Worm (Caenorhabditis elegans) whole organism, L4 larva: ENCODE data around the gene srx-105.

ENCODE experiments used
- D1046.2 ChIP-seq: fragments of 200-800 bp; sonication (Bioruptor generic); IDR thresholded peaks from 2 replicates; pipeline ENCODE4 v1.3.6; 2022; ENCODE audit warnings: missing genetic modification characterization, missing compliant biosample characterization
- R02D3.7 ChIP-seq: fragments of 150-350 bp; sonication (generic microtip); optimal IDR thresholded peaks from 3 replicates; lab custom pipeline; 2014; ENCODE audit warnings: missing biosample characterization, missing genetic modification characterization
- T20F7.1 ChIP-seq: fragments of 200-800 bp; sonication (Bioruptor generic); optimal IDR thresholded peaks from 2 replicates; lab custom pipeline; 2018; ENCODE audit warnings: mild to moderate bottlenecking, missing genetic modification characterization, missing compliant biosample characterization
- ZK546.5 ChIP-seq, 2 experiments: sonication (generic microtip); optimal IDR thresholded peaks; 2 replicates each; lab custom pipeline; 2017; ENCODE audit warnings: missing biosample characterization in 2 of 2, missing genetic modification characterization in 2 of 2
- aha-1 ChIP-seq: fragments of 150-350 bp; peaks from one replicate; lab custom pipeline; 2014; ENCODE audit warnings: missing biosample characterization, missing genetic modification characterization
- ama-1 ChIP-seq: fragments of 150-350 bp; optimal IDR thresholded peaks from 2 replicates; lab custom pipeline; 2014; ENCODE audit warnings: inconsistent platforms, mixed read lengths
- ceh-20 ChIP-seq: fragments of 200-800 bp; sonication (Bioruptor generic); IDR thresholded peaks from 2 replicates; pipeline ENCODE4 v1.3.6; 2022; ENCODE audit warnings: missing genetic modification reagents, missing genetic modification characterization, missing compliant biosample characterization
- ceh-28 ChIP-seq: fragments of 150-350 bp; optimal IDR thresholded peaks from 2 replicates; lab custom pipeline; 2014; ENCODE audit warnings: missing biosample characterization, missing genetic modification reagents, missing genetic modification characterization
- ceh-62 ChIP-seq: sonication (generic microtip); optimal IDR thresholded peaks from 2 replicates; lab custom pipeline; 2017; ENCODE audit warnings: missing biosample characterization, missing genetic modification characterization
- cey-2 ChIP-seq: sonication (generic microtip); optimal IDR thresholded peaks from 3 replicates; lab custom pipeline; 2017; ENCODE audit warnings: missing genetic modification characterization, mild to moderate bottlenecking, missing compliant biosample characterization, antibody characterized with exemption, borderline replicate concordance; ENCODE audit not compliant: insufficient read depth
- daf-16 ChIP-seq, 3 experiments: sonication (generic microtip); optimal IDR thresholded peaks; 2 replicates each; lab custom pipeline; 2016 to 2017; ENCODE audit warnings: missing genetic modification characterization in 3 of 3, missing genetic modification reagents in 3 of 3, mild to moderate bottlenecking in 2 of 3, missing compliant biosample characterization in 2 of 3, missing biosample characterization in 1 of 3, moderate library complexity in 1 of 3
- dmd-6 ChIP-seq: fragments of 200-800 bp; sonication (Bioruptor generic); IDR thresholded peaks from 2 replicates; pipeline ENCODE4 v1.3.6; 2022; ENCODE audit warnings: missing genetic modification reagents, missing genetic modification characterization, missing compliant biosample characterization
- dmd-9 ChIP-seq: fragments of 200-800 bp; sonication (Bioruptor generic); IDR thresholded peaks from 2 replicates; pipeline ENCODE4 v1.3.6; 2022; ENCODE audit warnings: missing genetic modification reagents, missing genetic modification characterization, missing compliant biosample characterization
- egl-43 ChIP-seq: fragments of 200-800 bp; sonication (Bioruptor generic); IDR thresholded peaks from 2 replicates; pipeline ENCODE4 v1.3.6; 2022; ENCODE audit warnings: missing genetic modification reagents, missing genetic modification characterization, missing compliant biosample characterization
- fos-1 ChIP-seq: fragments of 150-350 bp; optimal IDR thresholded peaks from 2 replicates; lab custom pipeline; 2014; ENCODE audit warnings: missing biosample characterization, missing genetic modification characterization
- gei-8 ChIP-seq: fragments of 200-800 bp; sonication (Bioruptor generic); optimal IDR thresholded peaks from 2 replicates; lab custom pipeline; 2018; ENCODE audit warnings: mild to moderate bottlenecking, missing genetic modification characterization, missing compliant biosample characterization
- hlh-30 ChIP-seq: sonication (generic microtip); optimal IDR thresholded peaks from 2 replicates; lab custom pipeline; 2017; ENCODE audit warnings: antibody characterized with exemption, mild to moderate bottlenecking, missing genetic modification characterization, missing compliant biosample characterization; ENCODE audit not compliant: insufficient read depth
- hmg-1.1 ChIP-seq: fragments of 200-800 bp; sonication (Bioruptor generic); IDR thresholded peaks from 2 replicates; pipeline ENCODE4 v1.3.6; 2022; ENCODE audit warnings: missing genetic modification reagents, missing genetic modification characterization, missing compliant biosample characterization
- lim-7 ChIP-seq: fragments of 200-800 bp; sonication (Bioruptor generic); IDR thresholded peaks from 2 replicates; pipeline ENCODE4 v1.3.6; 2022; ENCODE audit warnings: missing genetic modification characterization, missing compliant biosample characterization
- lin-15B ChIP-seq: fragments of 150-350 bp; sonication (generic microtip); optimal IDR thresholded peaks from 3 replicates; lab custom pipeline; 2014; ENCODE audit warnings: missing biosample characterization, missing genetic modification characterization
- madf-5 ChIP-seq, 2 experiments: fragments of 200-800 bp; sonication (Bioruptor generic); IDR thresholded peaks; 2 replicates each; pipeline ENCODE4 v1.3.6; 2022; ENCODE audit warnings: missing compliant biosample characterization in 2 of 2, missing genetic modification characterization in 2 of 2
- mdl-1 ChIP-seq, 2 experiments: fragments of 150-350 bp in 1 of 2; sonication (generic microtip) in 1 of 2; optimal IDR thresholded peaks; 2 replicates each; lab custom pipeline; 2014 to 2017; ENCODE audit warnings: missing biosample characterization in 2 of 2, missing genetic modification characterization in 2 of 2
- mdt-29 ChIP-seq: fragments of 200-800 bp; sonication (Bioruptor generic); IDR thresholded peaks from 2 replicates; pipeline ENCODE4 v1.3.6; 2022; ENCODE audit warnings: missing genetic modification reagents, missing genetic modification characterization, missing compliant biosample characterization
- mes-2 ChIP-seq: sonication (generic microtip); optimal IDR thresholded peaks from 2 replicates; lab custom pipeline; 2016; ENCODE audit warnings: missing genotype, mild to moderate bottlenecking, missing genetic modification characterization, missing compliant biosample characterization; ENCODE audit not compliant: poor library complexity, severe bottlenecking
- mxl-2 ChIP-seq: fragments of 200-800 bp; sonication (Bioruptor generic); conservative IDR thresholded peaks from 2 replicates; pipeline ENCODE4 v1.3.6; 2022; ENCODE audit warnings: missing genetic modification reagents, missing genetic modification characterization, missing compliant biosample characterization
- nhr-41 ChIP-seq: fragments of 200-800 bp; sonication (Bioruptor generic); IDR thresholded peaks from 2 replicates; pipeline ENCODE4 v1.3.6; 2022; ENCODE audit warnings: missing genetic modification reagents, missing genetic modification characterization, missing compliant biosample characterization
- nhr-48 ChIP-seq: sonication (generic microtip); optimal IDR thresholded peaks from 2 replicates; lab custom pipeline; 2016; ENCODE audit warnings: mild to moderate bottlenecking, missing genetic modification characterization, missing compliant biosample characterization
- nhr-77 ChIP-seq: fragments of 150-350 bp; optimal IDR thresholded peaks from 2 replicates; lab custom pipeline; 2014; ENCODE audit warnings: missing biosample characterization, missing genetic modification characterization
- php-3 ChIP-seq: fragments of 200-800 bp; sonication (Bioruptor generic); IDR thresholded peaks from 2 replicates; pipeline ENCODE4 v1.3.6; 2022; ENCODE audit warnings: missing genetic modification reagents, missing genetic modification characterization, missing compliant biosample characterization
- pqm-1 ChIP-seq: sonication (generic microtip); optimal IDR thresholded peaks from 2 replicates; lab custom pipeline; 2017; ENCODE audit warnings: missing biosample characterization, missing genetic modification characterization
- sdz-12 ChIP-seq: fragments of 200-800 bp; sonication (Bioruptor generic); optimal IDR thresholded peaks from 2 replicates; lab custom pipeline; 2018; ENCODE audit warnings: mild to moderate bottlenecking, missing genetic modification characterization, missing compliant biosample characterization
- set-16 ChIP-seq: fragments of 200-800 bp; sonication (Bioruptor generic); IDR thresholded peaks from 2 replicates; pipeline ENCODE4 v1.3.6; 2022; ENCODE audit warnings: missing genetic modification reagents, missing genetic modification characterization, missing compliant biosample characterization
- spr-1 ChIP-seq: sonication (generic microtip); optimal IDR thresholded peaks from 2 replicates; lab custom pipeline; 2016; ENCODE audit warnings: mild to moderate bottlenecking, missing genetic modification characterization, missing compliant biosample characterization
- tag-97 ChIP-seq: fragments of 200-800 bp; sonication (Bioruptor generic); IDR thresholded peaks from 2 replicates; pipeline ENCODE4 v1.3.6; 2022; ENCODE audit warnings: missing genetic modification characterization, missing compliant biosample characterization
- unc-62 ChIP-seq, 3 experiments: fragments of 150-350 bp in 1 of 3; sonication (generic microtip); optimal IDR thresholded peaks in 2 of 3; peaks in 1 of 3; 1 replicate in 1 of 3; 2 replicates in 2 of 3; lab custom pipeline; 2014 to 2017; ENCODE audit warnings: missing biosample characterization in 3 of 3, missing genetic modification characterization in 3 of 3, missing genetic modification reagents in 3 of 3, missing genotype in 1 of 3
- zag-1 ChIP-seq: fragments of 150-350 bp; optimal IDR thresholded peaks from 2 replicates; lab custom pipeline; 2014; ENCODE audit warnings: missing biosample characterization, missing genetic modification characterization
- zfp-2 ChIP-seq: sonication (generic microtip); optimal IDR thresholded peaks from 2 replicates; lab custom pipeline; 2016; ENCODE audit warnings: mild to moderate bottlenecking, missing genetic modification characterization, missing compliant biosample characterization
- zip-11 ChIP-seq: fragments of 200-800 bp; sonication (Bioruptor generic); IDR thresholded peaks from 2 replicates; pipeline ENCODE4 v1.3.6; 2022; ENCODE audit warnings: missing genetic modification characterization, missing compliant biosample characterization
- zip-2 ChIP-seq: fragments of 150-350 bp; optimal IDR thresholded peaks from 2 replicates; lab custom pipeline; 2014; ENCODE audit warnings: missing biosample characterization, missing genetic modification characterization
- ztf-11 ChIP-seq: fragments of 150-350 bp; optimal IDR thresholded peaks from 2 replicates; lab custom pipeline; 2014; ENCODE audit warnings: missing biosample characterization, missing genetic modification characterization

Gene srx-105

DNA sequence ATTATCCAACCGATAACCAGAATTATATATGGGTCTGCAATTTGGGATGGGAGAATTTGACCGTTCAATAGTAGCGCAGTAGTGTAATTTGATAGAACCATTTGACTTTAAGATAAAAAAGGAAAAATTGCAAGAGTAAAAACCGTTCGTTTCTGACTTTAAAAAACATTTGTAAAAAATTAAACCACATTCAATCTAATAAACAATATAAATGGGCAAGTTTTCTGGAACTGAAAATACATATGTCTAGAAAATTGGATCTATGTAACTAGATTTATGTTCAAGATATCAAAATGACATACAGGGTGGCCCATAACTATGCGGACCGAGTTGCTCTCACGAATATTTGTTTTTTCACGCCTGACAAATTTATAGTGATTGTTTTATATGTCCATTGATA, 6.5 kb downstream of the srx-105 start, which contains the start of gene srx-102:
TSS of gene srx-102 (minus strand) at position 101 of the 400 bp plus-strand sequence.
- TF ChIP-seq unc-62 (GFP tag; optimal IDR thresholded peaks at IDR 0.05 in 1 of 2; lab: Kevin White, UChicago) (peak in 1 of 2 experiments; percentile 45), unc-62 (tag; optimal IDR thresholded peaks at IDR 0.05; lab: Kevin White, UChicago) (no peak), sdz-12 (GFP tag; lab: Kevin White, UChicago) (no peak)

ce11 chrII:3690646-3691045, 10.6 kb downstream of the srx-105 start, which contains the start of gene srx-101:
srx-101 (minus strand) TSS chrII:3690746.
- no peak for TF ChIP-seq zfp-2 (tag; lab: Kevin White, UChicago)
- TF ChIP-seq ceh-62: no peak
- TF ChIP-seq egl-43: no peak
- TF ChIP-seq aha-1 (tag; lab: Kevin White, UChicago): peak; percentile 34
- TF ChIP-seq dmd-9: no peak
- no peak for TF ChIP-seq ZK546.5 (tag; optimal IDR thresholded peaks at IDR 0.05; lab: Kevin White, UChicago)
- TF ChIP-seq, all 104 proteins: peak for 1

ce11 chrII:3688333-3688732, 12.9 kb downstream of the srx-105 start, which contains the start of gene ifas-1:
ifas-1 (minus strand) TSS chrII:3688719.
- no peak for TF ChIP-seq mdl-1 (tag; optimal IDR thresholded peaks at IDR 0.05; lab: Kevin White, UChicago)
- no peak for TF ChIP-seq hlh-30 (tag; lab: Kevin White, UChicago)
- TF ChIP-seq egl-43: no peak
- TF ChIP-seq T20F7.1 (GFP tag; lab: Kevin White, UChicago): no peak
- no peak for TF ChIP-seq dmd-6 (GFP tag; lab: Robert Waterston, UW)
- peak; percentile 70 for TF ChIP-seq set-16 (GFP tag; lab: Robert Waterston, UW)
- TF ChIP-seq, all 104 proteins: peak for 1

DNA sequence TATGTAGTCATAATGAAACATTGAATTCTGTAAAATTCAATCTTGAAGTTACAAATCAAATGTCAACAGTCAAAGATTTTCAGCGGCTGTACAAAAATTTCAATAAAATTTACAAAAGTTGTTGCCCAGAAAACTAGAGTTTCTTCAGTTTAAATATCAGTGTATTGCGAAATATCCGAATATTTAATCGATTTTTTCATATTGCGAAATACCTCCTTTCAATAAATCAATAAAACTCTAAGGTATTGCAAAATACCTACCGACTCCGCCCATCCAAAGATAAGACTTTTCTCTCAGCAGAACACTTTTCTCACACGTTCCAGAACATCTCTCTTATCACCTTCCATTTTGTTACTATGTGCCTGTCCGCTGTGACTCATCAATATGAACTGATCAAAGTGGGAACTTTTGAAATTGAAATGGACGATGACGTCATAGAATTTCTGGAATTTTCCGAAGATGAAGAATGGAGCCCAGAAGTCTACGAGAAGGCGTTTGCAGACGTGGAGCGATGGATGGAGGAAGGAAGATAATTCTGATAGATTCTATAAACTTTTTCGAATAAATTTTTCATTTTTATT, 16.6 kb downstream of the srx-105 start:
- TF ChIP-seq lin-15B (tag; lab: Kevin White, UChicago) (no peak), ceh-20 (GFP tag; lab: Robert Waterston, UW) (no peak), lim-7 (GFP tag; lab: Robert Waterston, UW) (no peak), dmd-6 (GFP tag; lab: Robert Waterston, UW) (peak; percentile 42; the same call in 1 of the 2 replicates), zip-2 (no peak), aha-1 (tag; lab: Kevin White, UChicago) (no peak), ceh-28 (peak; percentile 40), fos-1 (tag; lab: Kevin White, UChicago) (no peak), daf-16 (GFP tag; optimal IDR thresholded peaks at IDR 0.05; lab: Kevin White, UChicago) (no peak), daf-16 (tag; optimal IDR thresholded peaks at IDR 0.05; lab: Kevin White, UChicago) (peak; percentile 21), spr-1 (tag; lab: Kevin White, UChicago) (no peak), gei-8 (GFP tag; lab: Kevin White, UChicago) (no peak), pqm-1 (tag; lab: Kevin White, UChicago) (peak; percentile 5)

DNA sequence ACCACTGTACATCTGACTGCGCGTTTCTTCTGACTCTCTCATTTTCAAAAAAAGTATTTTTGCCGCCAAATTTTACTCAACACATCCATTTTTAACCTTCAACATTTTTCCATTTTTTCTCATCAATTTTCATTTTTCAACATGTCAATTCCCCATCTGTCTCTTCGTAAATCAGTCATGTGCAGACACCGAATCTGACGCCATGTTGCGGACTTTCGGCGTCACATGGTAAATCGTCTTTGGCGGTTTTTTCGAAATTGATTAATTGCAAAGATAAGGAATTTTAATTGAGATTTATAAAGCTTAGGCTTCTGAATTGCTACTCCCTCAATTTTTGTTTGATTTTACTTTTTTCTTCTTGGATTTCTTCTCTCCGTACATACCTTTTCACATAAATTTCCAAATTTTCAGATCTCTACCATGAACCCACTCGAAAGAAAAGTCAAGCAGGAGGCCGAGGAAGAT, 18.4 kb downstream of the srx-105 start, which contains the start of gene F19B10.1:
TSS of gene F19B10.1 (plus strand) at position 415 of the 465 bp plus-strand sequence.
- peak; percentile 45 for TF ChIP-seq R02D3.7 (tag; lab: Kevin White, UChicago)
- TF ChIP-seq daf-16 (GFP tag; optimal IDR thresholded peaks at IDR 0.05; lab: Kevin White, UChicago): no peak
- no peak for TF ChIP-seq daf-16 (tag; optimal IDR thresholded peaks at IDR 0.05; lab: Kevin White, UChicago)
- no peak for TF ChIP-seq lin-15B (tag; lab: Kevin White, UChicago)
- TF ChIP-seq ceh-28: no peak
- peak; percentile 8 for TF ChIP-seq nhr-77 (tag; lab: Kevin White, UChicago)
- TF ChIP-seq mxl-2 (GFP tag; lab: Robert Waterston, UW): no peak
- no peak for TF ChIP-seq D1046.2 (GFP tag; lab: Robert Waterston, UW)
- TF ChIP-seq ztf-11 (tag; lab: Kevin White, UChicago): no peak
- TF ChIP-seq gei-8 (GFP tag; lab: Kevin White, UChicago): no peak
- no peak for TF ChIP-seq php-3
- TF ChIP-seq madf-5 (GFP tag; IDR thresholded peaks at IDR 0.05; lab: Robert Waterston, UW): no peak
- TF ChIP-seq hmg-1.1 (GFP tag; lab: Robert Waterston, UW): no peak
- TF ChIP-seq cey-2 (tag; lab: Kevin White, UChicago): no peak
- no peak for TF ChIP-seq T20F7.1 (GFP tag; lab: Kevin White, UChicago)
- TF ChIP-seq lim-7 (GFP tag; lab: Robert Waterston, UW): no peak
- TF ChIP-seq mes-2: peak; percentile 86
- TF ChIP-seq zag-1 (tag; lab: Kevin White, UChicago): no peak
- no peak for TF ChIP-seq ama-1 (lab: Kevin White, UChicago)
- TF ChIP-seq tag-97 (GFP tag; lab: Robert Waterston, UW): no peak
- TF ChIP-seq nhr-48 (tag; lab: Kevin White, UChicago): no peak
- TF ChIP-seq nhr-41 (GFP tag; lab: Robert Waterston, UW): no peak
- TF ChIP-seq zip-11 (GFP tag; lab: Robert Waterston, UW): no peak
- no peak for TF ChIP-seq mdt-29 (GFP tag; lab: Robert Waterston, UW)
- TF ChIP-seq zfp-2 (tag; lab: Kevin White, UChicago): no peak
- peak; percentile 3 for TF ChIP-seq pqm-1 (tag; lab: Kevin White, UChicago)
